Fruit fly (Drosophila melanogaster) whole organism, prepupa: ENCODE data around the gene yellow-k.

Experiments used
- Blimp-1 ChIP-seq: fragments of 200-800 bp; sonication (Bioruptor generic); optimal IDR thresholded peaks from 3 replicates; lab custom pipeline; 2017; ENCODE audit warnings: missing biosample characterization, missing genetic modification characterization, mild to moderate bottlenecking, moderate library complexity, missing genetic modification reagents
- CG10631 ChIP-seq: fragments of 200-800 bp; sonication (Bioruptor generic); optimal IDR thresholded peaks from 2 replicates; lab custom pipeline; 2016; ENCODE audit warnings: missing biosample characterization, missing genetic modification characterization
- CG10669 ChIP-seq: fragments of 200-800 bp; sonication (Bioruptor generic); optimal IDR thresholded peaks from 3 replicates; lab custom pipeline; 2018; ENCODE audit warnings: missing biosample characterization, mild to moderate bottlenecking, missing genetic modification characterization, moderate library complexity
- CG15336 ChIP-seq: fragments of 200-800 bp; sonication (Bioruptor generic); IDR thresholded peaks from 2 replicates; pipeline ENCODE4 v1.3.6; 2022; ENCODE audit warnings: missing biosample characterization, missing genetic modification characterization
- CG1621 ChIP-seq: fragments of 200-800 bp; sonication (Bioruptor generic); optimal IDR thresholded peaks from 3 replicates; lab custom pipeline; 2018; ENCODE audit warnings: missing biosample characterization, mild to moderate bottlenecking, missing genetic modification characterization
- CG16779 ChIP-seq: fragments of 200-800 bp; sonication (Bioruptor generic); optimal IDR thresholded peaks from 3 replicates; lab custom pipeline; 2017; ENCODE audit warnings: missing biosample characterization, mild to moderate bottlenecking, missing genetic modification characterization
- CG3032 ChIP-seq: fragments of 200-800 bp; optimal IDR thresholded peaks from 2 replicates; lab custom pipeline; 2019; ENCODE audit warnings: missing biosample characterization, mild to moderate bottlenecking, missing genetic modification characterization, moderate library complexity
- CG31627 ChIP-seq: fragments of 200-800 bp; sonication (Bioruptor generic); optimal IDR thresholded peaks from 3 replicates; lab custom pipeline; 2016; ENCODE audit warnings: missing biosample characterization, missing genetic modification characterization
- CG34406 ChIP-seq: fragments of 200-800 bp; sonication (Bioruptor generic); optimal IDR thresholded peaks from 3 replicates; lab custom pipeline; 2016; ENCODE audit warnings: missing biosample characterization, missing genetic modification characterization
- CG4318 ChIP-seq: fragments of 200-800 bp; sonication (Bioruptor generic); optimal IDR thresholded peaks from 3 replicates; lab custom pipeline; 2017; ENCODE audit warnings: missing biosample characterization, mild to moderate bottlenecking, missing genetic modification characterization
- CG6163 ChIP-seq: fragments of 200-800 bp; sonication (Bioruptor generic); IDR thresholded peaks from 3 replicates; pipeline ENCODE4 v1.3.6; 2022; ENCODE audit warnings: missing biosample characterization, missing genetic modification characterization
- CG6792 ChIP-seq: fragments of 200-800 bp; sonication (Bioruptor generic); optimal IDR thresholded peaks from 3 replicates; lab custom pipeline; 2016; ENCODE audit warnings: missing biosample characterization, missing genetic modification characterization
- CG8119 ChIP-seq: fragments of 200-800 bp; sonication (Bioruptor generic); IDR thresholded peaks from 3 replicates; pipeline ENCODE4 v1.3.6; 2022; ENCODE audit warnings: missing biosample characterization, missing genetic modification characterization
- CG8319 ChIP-seq: fragments of 200-800 bp; sonication (Bioruptor generic); optimal IDR thresholded peaks from 3 replicates; lab custom pipeline; 2016; ENCODE audit warnings: missing biosample characterization, missing genetic modification characterization
- CG9139 ChIP-seq: fragments of 200-800 bp; sonication (Bioruptor generic); optimal IDR thresholded peaks from 3 replicates; lab custom pipeline; 2017; ENCODE audit warnings: missing biosample characterization, mild to moderate bottlenecking, missing genetic modification characterization
- Eip75B ChIP-seq: fragments of 200-800 bp; sonication (Bioruptor generic); optimal IDR thresholded peaks from 3 replicates; lab custom pipeline; 2016; ENCODE audit warnings: missing biosample characterization, missing genetic modification characterization
- Eip78C ChIP-seq: fragments of 200-800 bp; sonication (Bioruptor generic); peaks from one replicate; lab custom pipeline; 2016; ENCODE audit warnings: missing biosample characterization, missing genetic modification characterization
- Eip93F ChIP-seq: fragments of 200-800 bp; sonication (Bioruptor generic); optimal IDR thresholded peaks from 2 replicates; lab custom pipeline; 2016; ENCODE audit warnings: missing biosample characterization, mild to moderate bottlenecking, missing genetic modification characterization
- Ets21C ChIP-seq: fragments of 200-800 bp; sonication (Bioruptor generic); optimal IDR thresholded peaks from 3 replicates; lab custom pipeline; 2016; ENCODE audit warnings: missing biosample characterization, missing genetic modification characterization
- Hr38 ChIP-seq: sonication (Bioruptor generic); optimal IDR thresholded peaks from 2 replicates; lab custom pipeline; 2016; ENCODE audit warnings: missing biosample characterization, missing genetic modification characterization
- Hr39 ChIP-seq: fragments of 200-800 bp; sonication (Bioruptor generic); optimal IDR thresholded peaks from 2 replicates; lab custom pipeline; 2016; ENCODE audit warnings: missing biosample characterization, missing genetic modification characterization
- Hr4 ChIP-seq: fragments of 200-800 bp; sonication (Bioruptor generic); optimal IDR thresholded peaks from 3 replicates; lab custom pipeline; 2016; ENCODE audit warnings: missing biosample characterization, missing genetic modification characterization
- Lpt ChIP-seq: fragments of 200-800 bp; sonication (Bioruptor generic); optimal IDR thresholded peaks from 3 replicates; lab custom pipeline; 2016; ENCODE audit warnings: missing biosample characterization, missing genetic modification characterization
- Smox ChIP-seq: fragments of 200-800 bp; sonication (Bioruptor generic); optimal IDR thresholded peaks from 3 replicates; lab custom pipeline; 2016; ENCODE audit warnings: missing biosample characterization, missing genetic modification characterization
- Sox102F ChIP-seq: fragments of 200-800 bp; sonication (Bioruptor generic); optimal IDR thresholded peaks from 2 replicates; lab custom pipeline; 2016; ENCODE audit warnings: missing biosample characterization, mild to moderate bottlenecking, missing genetic modification characterization
- Sox14 ChIP-seq: fragments of 200-800 bp; sonication (Bioruptor generic); optimal IDR thresholded peaks from 3 replicates; lab custom pipeline; 2016; ENCODE audit warnings: missing biosample characterization, missing genetic modification characterization
- Sox15 ChIP-seq: fragments of 200-800 bp; sonication (Bioruptor generic); optimal IDR thresholded peaks from 3 replicates; lab custom pipeline; 2016; ENCODE audit warnings: missing biosample characterization, missing genetic modification characterization
- achi ChIP-seq: fragments of 200-800 bp; sonication (Bioruptor generic); optimal IDR thresholded peaks from 3 replicates; lab custom pipeline; 2016; ENCODE audit warnings: missing biosample characterization, missing genetic modification characterization
- cyc ChIP-seq: fragments of 200-800 bp; sonication (Bioruptor generic); optimal IDR thresholded peaks from 3 replicates; lab custom pipeline; 2016; ENCODE audit warnings: missing biosample characterization, missing genetic modification characterization
- dsx ChIP-seq: fragments of 200-800 bp; optimal IDR thresholded peaks from 3 replicates; lab custom pipeline; 2019; ENCODE audit warnings: missing biosample characterization, mild to moderate bottlenecking, missing genetic modification characterization, moderate library complexity; ENCODE audit not compliant: poor library complexity, severe bottlenecking
- eg ChIP-seq: fragments of 200-800 bp; sonication (Bioruptor generic); IDR thresholded peaks from 3 replicates; pipeline ENCODE4 v1.3.6; 2022; ENCODE audit warnings: missing biosample characterization, missing genetic modification characterization
- esn ChIP-seq: fragments of 200-800 bp; sonication (Bioruptor generic); optimal IDR thresholded peaks from 2 replicates; lab custom pipeline; 2016; ENCODE audit warnings: missing biosample characterization, mild to moderate bottlenecking, missing genetic modification characterization, moderate library complexity
- fd85E ChIP-seq: fragments of 200-800 bp; sonication (Bioruptor generic); optimal IDR thresholded peaks from 3 replicates; lab custom pipeline; 2016; ENCODE audit warnings: missing biosample characterization, missing genetic modification characterization
- fkh ChIP-seq: fragments of 200-800 bp; sonication (Bioruptor generic); optimal IDR thresholded peaks from 3 replicates; lab custom pipeline; 2017; ENCODE audit warnings: missing biosample characterization, mild to moderate bottlenecking, missing genetic modification characterization, moderate library complexity
- lz ChIP-seq: fragments of 200-800 bp; sonication (Bioruptor generic); optimal IDR thresholded peaks from 3 replicates; lab custom pipeline; 2016; ENCODE audit warnings: missing biosample characterization, missing genetic modification characterization
- net ChIP-seq: fragments of 200-800 bp; sonication (Bioruptor generic); optimal IDR thresholded peaks from 3 replicates; lab custom pipeline; 2016; ENCODE audit warnings: missing biosample characterization, missing genetic modification characterization
- pdm3 ChIP-seq: fragments of 200-800 bp; sonication (Bioruptor generic); optimal IDR thresholded peaks from 3 replicates; lab custom pipeline; 2016; ENCODE audit warnings: missing biosample characterization, missing genetic modification characterization
- salr ChIP-seq, 2 experiments: fragments of 200-800 bp; sonication (Bioruptor generic); optimal IDR thresholded peaks; 3 replicates each; lab custom pipeline; 2016 to 2018; ENCODE audit warnings: missing biosample characterization in 2 of 2, missing genetic modification characterization in 2 of 2, mild to moderate bottlenecking in 1 of 2
- spab ChIP-seq: fragments of 200-800 bp; sonication (Bioruptor generic); optimal IDR thresholded peaks from 2 replicates; lab custom pipeline; 2017; ENCODE audit warnings: missing biosample characterization, mild to moderate bottlenecking, missing genetic modification characterization, missing genetic modification reagents
- ss ChIP-seq, 2 experiments: fragments of 200-800 bp; sonication (Bioruptor generic); optimal IDR thresholded peaks; 2 replicates in 1 of 2; 3 replicates in 1 of 2; lab custom pipeline; 2017 to 2018; ENCODE audit warnings: mild to moderate bottlenecking in 2 of 2, missing biosample characterization in 2 of 2, missing genetic modification characterization in 2 of 2, moderate library complexity in 1 of 2
- svp ChIP-seq: fragments of 200-800 bp; sonication (Bioruptor generic); peaks from one replicate; lab custom pipeline; 2016; ENCODE audit warnings: missing biosample characterization, missing genetic modification characterization
- vri ChIP-seq: fragments of 200-800 bp; sonication (Bioruptor generic); optimal IDR thresholded peaks from 3 replicates; lab custom pipeline; 2016; ENCODE audit warnings: missing biosample characterization, mild to moderate bottlenecking, missing genetic modification characterization

yellow-k gene

dm6 chr3L:15500813-15501645 lies 19.4 kb upstream of the yellow-k start, which contains the start of gene CG7272 (continued):
- TF ChIP-seq Hr38 (GFP tag; lab: Kevin White, UChicago) (no peak), pdm3 (no peak), CG8119 (GFP tag; lab: Robert Waterston, UW) (peak; percentile 25; the same call in 1 of the 3 replicates), Blimp-1 (GFP tag; lab: Kevin White, UChicago) (no peak), lz (GFP tag; lab: Kevin White, UChicago) (no peak), net (GFP tag; lab: Kevin White, UChicago) (no peak), Eip93F (GFP tag; lab: Kevin White, UChicago) (no peak), CG16779 (tag; lab: Kevin White, UChicago) (no peak), CG6792 (GFP tag; lab: Kevin White, UChicago) (no peak), ss (GFP tag; optimal IDR thresholded peaks at IDR 0.05; lab: Kevin White, UChicago) (no peak), dsx (GFP tag; lab: Kevin White, UChicago) (no peak), Sox102F (no peak), CG4318 (GFP tag; lab: Kevin White, UChicago) (no peak), CG9139 (no peak), Eip75B (no peak), CG10669 (GFP tag; lab: Kevin White, UChicago) (no peak), Sox15 (GFP tag; lab: Kevin White, UChicago) (no peak), achi (GFP tag; lab: Kevin White, UChicago) (no peak), fd85E (GFP tag; lab: Kevin White, UChicago) (no peak), Ets21C (GFP tag; lab: Kevin White, UChicago) (no peak), esn (no peak), CG31627 (GFP tag; lab: Kevin White, UChicago) (no peak), Lpt (GFP tag; lab: Kevin White, UChicago) (peak; percentile 28), Smox (GFP tag; lab: Kevin White, UChicago) (no peak), fkh (GFP tag; lab: Kevin White, UChicago) (peak; percentile 85), CG10631 (GFP tag; lab: Kevin White, UChicago) (no peak), CG3032 (tag; lab: Kevin White, UChicago) (no peak), vri (GFP tag; lab: Kevin White, UChicago) (peak; percentile 26), Hr39 (GFP tag; lab: Kevin White, UChicago) (no peak), spab (GFP tag; lab: Kevin White, UChicago) (no peak), CG34406 (GFP tag; lab: Kevin White, UChicago) (no peak), CG1621 (tag; lab: Kevin White, UChicago) (no peak), CG8319 (GFP tag; lab: Kevin White, UChicago) (no peak), Sox14 (GFP tag; lab: Kevin White, UChicago) (peak; percentile 60), cyc (GFP tag; lab: Kevin White, UChicago) (no peak), svp (GFP tag; lab: Kevin White, UChicago) (no peak), Hr4 (peak; percentile 0)

DNA sequence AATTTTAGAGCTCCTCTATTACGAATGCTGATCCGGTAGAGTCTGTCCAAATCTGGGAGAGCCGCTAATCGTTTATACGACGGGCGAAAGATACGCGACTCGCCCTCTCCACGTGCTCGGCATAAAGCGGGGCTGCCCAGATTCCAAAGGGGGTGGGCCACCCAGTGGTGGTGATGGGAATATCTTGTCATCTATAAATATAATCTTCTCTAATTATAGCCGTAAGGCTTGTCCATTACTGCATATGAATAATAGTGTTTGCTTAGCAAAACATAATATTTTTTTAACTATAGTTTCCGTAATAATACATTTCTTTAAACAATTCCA lies 18.8 kb upstream of the yellow-k start:
- TF ChIP-seq Hr38 (GFP tag; lab: Kevin White, UChicago) (no peak), CG15336 (no peak), CG10669 (GFP tag; lab: Kevin White, UChicago) (no peak), CG6792 (GFP tag; lab: Kevin White, UChicago) (no peak), Ets21C (GFP tag; lab: Kevin White, UChicago) (no peak), salr (GFP tag; optimal IDR thresholded peaks at IDR 0.05; lab: Kevin White, UChicago) (no peak), eg (GFP tag; lab: Robert Waterston, UW) (0 out of 3 replicates have a peak, but pooled peaks have one; percentile 12), Eip78C (GFP tag; lab: Kevin White, UChicago) (peak; percentile 47), ss (GFP tag; optimal IDR thresholded peaks at IDR 0.05; lab: Kevin White, UChicago) (no peak), CG6163 (GFP tag; lab: Robert Waterston, UW) (no peak), CG8319 (GFP tag; lab: Kevin White, UChicago) (no peak), fd85E (GFP tag; lab: Kevin White, UChicago) (no peak)
